Worm (Caenorhabditis elegans) whole organism, L2 larva: ENCODE data around the gene cnt-1.

Experiments
- C34F6.9 ChIP-seq: fragments of 150-350 bp; optimal IDR thresholded peaks from 2 replicates; lab custom pipeline; 2014; ENCODE audit warnings: missing biosample characterization, missing genetic modification characterization
- F13H6.1 ChIP-seq: sonication (generic microtip); optimal IDR thresholded peaks from 2 replicates; lab custom pipeline; 2016; ENCODE audit warnings: missing genetic modification characterization, missing compliant biosample characterization
- R02D3.7 ChIP-seq: fragments of 150-350 bp; optimal IDR thresholded peaks from 2 replicates; lab custom pipeline; 2014; ENCODE audit warnings: missing biosample characterization, missing genetic modification characterization
- Y55F3AM.14 ChIP-seq: fragments of 200-800 bp; sonication (Bioruptor generic); optimal IDR thresholded peaks from 2 replicates; lab custom pipeline; 2018; ENCODE audit warnings: mild to moderate bottlenecking, missing genetic modification characterization, missing compliant biosample characterization
- ZK546.5 ChIP-seq: sonication (generic microtip); optimal IDR thresholded peaks from 2 replicates; lab custom pipeline; 2017; ENCODE audit warnings: missing biosample characterization, missing genetic modification characterization
- alr-1 ChIP-seq: fragments of 150-350 bp; optimal IDR thresholded peaks from 2 replicates; lab custom pipeline; 2014; ENCODE audit warnings: missing biosample characterization, missing genetic modification characterization
- aly-2 ChIP-seq: fragments of 150-350 bp; optimal IDR thresholded peaks from 2 replicates; lab custom pipeline; 2014; ENCODE audit warnings: missing biosample characterization, missing genetic modification characterization
- ama-1 ChIP-seq: fragments of 150-350 bp; optimal IDR thresholded peaks from 2 replicates; lab custom pipeline; 2018; ENCODE audit warnings: inconsistent platforms
- blmp-1 ChIP-seq: sonication (generic microtip); optimal IDR thresholded peaks from 2 replicates; lab custom pipeline; 2017; ENCODE audit warnings: missing genetic modification characterization, mild to moderate bottlenecking, missing compliant biosample characterization, antibody characterized with exemption, moderate library complexity; ENCODE audit not compliant: insufficient read depth
- ceh-16 ChIP-seq: fragments of 150-350 bp; optimal IDR thresholded peaks from 2 replicates; lab custom pipeline; 2014; ENCODE audit warnings: missing biosample characterization, missing genetic modification characterization
- ceh-82 ChIP-seq: fragments of 150-350 bp; optimal IDR thresholded peaks from 2 replicates; lab custom pipeline; 2014; ENCODE audit warnings: missing biosample characterization, missing genetic modification characterization
- crh-2 ChIP-seq: sonication (generic microtip); optimal IDR thresholded peaks from 2 replicates; lab custom pipeline; 2017; ENCODE audit warnings: missing biosample characterization, missing genetic modification characterization
- dmd-4 ChIP-seq: sonication (generic microtip); optimal IDR thresholded peaks from 2 replicates; lab custom pipeline; 2017; ENCODE audit warnings: missing biosample characterization, missing genetic modification characterization
- egl-27 ChIP-seq: sonication (generic microtip); optimal IDR thresholded peaks from 3 replicates; lab custom pipeline; 2017; ENCODE audit warnings: missing biosample characterization, missing genetic modification reagents, missing genetic modification characterization
- elt-1 ChIP-seq: fragments of 150-350 bp; optimal IDR thresholded peaks from 2 replicates; lab custom pipeline; 2014; ENCODE audit warnings: missing biosample characterization, missing genetic modification characterization
- elt-3 ChIP-seq: sonication (generic microtip); optimal IDR thresholded peaks from 2 replicates; lab custom pipeline; 2017; ENCODE audit warnings: missing biosample characterization, missing genetic modification characterization
- fos-1 ChIP-seq: fragments of 150-350 bp; optimal IDR thresholded peaks from 2 replicates; lab custom pipeline; 2014; ENCODE audit warnings: missing biosample characterization, missing genetic modification characterization
- gmeb-1 ChIP-seq: fragments of 150-350 bp; optimal IDR thresholded peaks from 2 replicates; lab custom pipeline; 2014; ENCODE audit warnings: missing biosample characterization, missing genetic modification characterization
- lin-11 ChIP-seq: fragments of 150-350 bp; sonication (generic microtip); optimal IDR thresholded peaks from 2 replicates; lab custom pipeline; 2014; ENCODE audit warnings: missing biosample characterization, missing genetic modification characterization, inconsistent platforms, mixed read lengths
- lin-13 ChIP-seq: fragments of 150-350 bp; optimal IDR thresholded peaks from 2 replicates; lab custom pipeline; 2014; ENCODE audit warnings: missing biosample characterization, missing genetic modification reagents, missing genetic modification characterization
- lin-39 ChIP-seq: fragments of 150-350 bp; optimal IDR thresholded peaks from 2 replicates; lab custom pipeline; 2014; ENCODE audit warnings: missing biosample characterization, missing genetic modification reagents, missing genetic modification characterization
- lsy-2 ChIP-seq, 2 experiments: fragments of 150-350 bp in 1 of 2; sonication (generic microtip) in 1 of 2; optimal IDR thresholded peaks; 2 replicates each; lab custom pipeline; 2014 to 2017; ENCODE audit warnings: missing biosample characterization in 2 of 2, missing genetic modification characterization in 2 of 2
- mab-5 ChIP-seq: fragments of 150-350 bp; optimal IDR thresholded peaks from 2 replicates; lab custom pipeline; 2014; ENCODE audit warnings: missing biosample characterization, missing genetic modification characterization
- mbf-1 ChIP-seq: sonication (generic microtip); optimal IDR thresholded peaks from 2 replicates; lab custom pipeline; 2017; ENCODE audit warnings: missing biosample characterization, missing genetic modification characterization
- mdl-1 ChIP-seq, 2 experiments: fragments of 150-350 bp in 1 of 2; sonication (generic microtip) in 1 of 2; optimal IDR thresholded peaks; 2 replicates each; lab custom pipeline; 2017; ENCODE audit warnings: missing biosample characterization in 2 of 2, missing genetic modification characterization in 2 of 2
- nhr-10 ChIP-seq: sonication (generic microtip); optimal IDR thresholded peaks from 2 replicates; lab custom pipeline; 2017; ENCODE audit warnings: missing biosample characterization, missing genetic modification characterization
- nhr-11 ChIP-seq: fragments of 150-350 bp; optimal IDR thresholded peaks from 2 replicates; lab custom pipeline; 2014; ENCODE audit warnings: missing biosample characterization, missing genetic modification characterization
- nhr-12 ChIP-seq: fragments of 150-350 bp; optimal IDR thresholded peaks from 2 replicates; lab custom pipeline; 2014; ENCODE audit warnings: missing biosample characterization, missing genetic modification characterization
- nhr-129 ChIP-seq: fragments of 150-350 bp; optimal IDR thresholded peaks from 2 replicates; lab custom pipeline; 2014; ENCODE audit warnings: missing biosample characterization, missing genetic modification characterization
- nhr-21 ChIP-seq: fragments of 150-350 bp; optimal IDR thresholded peaks from 2 replicates; lab custom pipeline; 2014; ENCODE audit warnings: missing biosample characterization, missing genetic modification characterization
- nhr-23 ChIP-seq: fragments of 150-350 bp; optimal IDR thresholded peaks from 2 replicates; lab custom pipeline; 2014; ENCODE audit warnings: missing biosample characterization, missing genetic modification reagents, missing genetic modification characterization
- nhr-237 ChIP-seq: fragments of 150-350 bp; optimal IDR thresholded peaks from 2 replicates; lab custom pipeline; 2014; ENCODE audit warnings: missing biosample characterization, missing genetic modification characterization
- nhr-25 ChIP-seq: fragments of 150-350 bp; sonication (generic microtip); optimal IDR thresholded peaks from 3 replicates; lab custom pipeline; 2014; ENCODE audit warnings: missing biosample characterization, missing genetic modification characterization
- nhr-6 ChIP-seq: fragments of 150-350 bp; optimal IDR thresholded peaks from 2 replicates; lab custom pipeline; 2014; ENCODE audit warnings: missing biosample characterization, missing genetic modification characterization
- nhr-77 ChIP-seq: fragments of 150-350 bp; optimal IDR thresholded peaks from 2 replicates; lab custom pipeline; 2014; ENCODE audit warnings: missing biosample characterization, missing genetic modification characterization
- peb-1 ChIP-seq: fragments of 150-350 bp; optimal IDR thresholded peaks from 2 replicates; lab custom pipeline; 2014; ENCODE audit warnings: missing biosample characterization, missing genetic modification characterization
- sem-4 ChIP-seq: fragments of 150-350 bp; optimal IDR thresholded peaks from 2 replicates; lab custom pipeline; 2014; ENCODE audit warnings: missing biosample characterization, missing genetic modification reagents, missing genetic modification characterization
- skn-1 ChIP-seq: sonication (generic microtip); optimal IDR thresholded peaks from 2 replicates; lab custom pipeline; 2017; ENCODE audit warnings: missing biosample characterization, missing genetic modification characterization
- sma-3 ChIP-seq: sonication (generic microtip); optimal IDR thresholded peaks from 2 replicates; lab custom pipeline; 2016; ENCODE audit warnings: missing genetic modification reagents, missing genetic modification characterization, missing compliant biosample characterization
- sma-9 ChIP-seq, 2 experiments: fragments of 150-350 bp in 1 of 2; sonication (generic microtip) in 1 of 2; optimal IDR thresholded peaks; 2 replicates each; lab custom pipeline; 2014 to 2016; ENCODE audit warnings: missing genetic modification characterization in 2 of 2, mild to moderate bottlenecking in 1 of 2, missing biosample characterization in 1 of 2, missing compliant biosample characterization in 1 of 2, missing genetic modification reagents in 1 of 2, moderate library complexity in 1 of 2
- snpc-4 ChIP-seq: fragments of 150-350 bp; optimal IDR thresholded peaks from 2 replicates; lab custom pipeline; 2014; ENCODE audit warnings: missing biosample characterization, missing genetic modification characterization
- unc-39 ChIP-seq: fragments of 150-350 bp; optimal IDR thresholded peaks from 2 replicates; lab custom pipeline; 2014; ENCODE audit warnings: missing biosample characterization, missing genetic modification characterization
- unc-55 ChIP-seq: fragments of 150-350 bp; sonication (generic microtip); optimal IDR thresholded peaks from 3 replicates; lab custom pipeline; 2014; ENCODE audit warnings: missing biosample characterization, missing genetic modification reagents, missing genetic modification characterization
- unc-62 ChIP-seq: fragments of 150-350 bp; optimal IDR thresholded peaks from 2 replicates; lab custom pipeline; 2014; ENCODE audit warnings: missing biosample characterization, missing genetic modification reagents, missing genetic modification characterization
- zag-1 ChIP-seq: fragments of 150-350 bp; optimal IDR thresholded peaks from 2 replicates; lab custom pipeline; 2014; ENCODE audit warnings: missing biosample characterization, missing genetic modification characterization
- ztf-1 ChIP-seq: fragments of 200-800 bp; sonication (Bioruptor generic); conservative IDR thresholded peaks from 2 replicates; pipeline ENCODE4 v1.3.6; 2022; ENCODE audit warnings: missing genetic modification characterization, missing compliant biosample characterization
- ztf-11 ChIP-seq: sonication (generic microtip); optimal IDR thresholded peaks from 2 replicates; lab custom pipeline; 2017; ENCODE audit warnings: missing biosample characterization, missing genetic modification characterization
- ztf-4 ChIP-seq: fragments of 150-350 bp; optimal IDR thresholded peaks from 2 replicates; lab custom pipeline; 2014; ENCODE audit warnings: missing biosample characterization, missing genetic modification characterization

cnt-1 gene

DNA sequence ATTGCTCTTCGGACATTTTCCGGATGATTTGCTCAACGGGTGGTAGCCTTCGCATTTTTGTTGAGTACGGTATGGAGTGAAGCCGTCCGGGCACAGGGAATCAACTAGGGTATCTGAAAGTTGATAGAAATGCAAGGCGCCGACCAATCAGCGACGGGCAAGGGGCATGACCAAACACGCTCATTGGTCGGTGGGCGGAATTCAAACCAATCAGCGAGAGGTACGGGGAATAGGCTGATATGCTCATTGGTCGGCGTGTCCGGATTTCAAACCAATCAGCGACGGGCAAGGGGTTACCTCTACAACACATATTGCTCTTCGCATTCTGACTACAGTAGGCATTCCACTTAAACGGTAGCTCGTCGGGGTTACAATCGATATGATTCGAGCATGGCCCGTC, 20.2 kb upstream of the cnt-1 start:
- no peak for TF ChIP-seq unc-62
- no peak for TF ChIP-seq unc-55 (GFP tag; lab: Kevin White, UChicago)
- no peak for TF ChIP-seq mab-5 (tag; lab: Kevin White, UChicago)
- no peak for TF ChIP-seq ceh-82 (tag; lab: Kevin White, UChicago)
- no peak for TF ChIP-seq sem-4 (tag; lab: Kevin White, UChicago)
- no peak for TF ChIP-seq peb-1 (tag; lab: Kevin White, UChicago)
- TF ChIP-seq nhr-11 (tag; lab: Kevin White, UChicago): no peak
- no peak for TF ChIP-seq dmd-4 (tag; lab: Kevin White, UChicago)
- no peak for TF ChIP-seq skn-1 (tag; lab: Kevin White, UChicago)
- TF ChIP-seq gmeb-1: no peak
- no peak for TF ChIP-seq mbf-1 (tag; lab: Kevin White, UChicago)
- TF ChIP-seq snpc-4: no peak
- no peak for TF ChIP-seq nhr-77 (tag; lab: Kevin White, UChicago)
- TF ChIP-seq lin-11 (tag; lab: Kevin White, UChicago): no peak
- no peak for TF ChIP-seq sma-9 (GFP tag; optimal IDR thresholded peaks at IDR 0.05; lab: Kevin White, UChicago)
- TF ChIP-seq sma-9 (tag; optimal IDR thresholded peaks at IDR 0.05; lab: Kevin White, UChicago): no peak
- no peak for TF ChIP-seq elt-3 (tag; lab: Kevin White, UChicago)
- TF ChIP-seq F13H6.1 (tag; lab: Kevin White, UChicago): no peak
- no peak for TF ChIP-seq ceh-16 (tag; lab: Kevin White, UChicago)
- TF ChIP-seq blmp-1: no peak
- TF ChIP-seq, all 48 proteins: peak for 0

DNA sequence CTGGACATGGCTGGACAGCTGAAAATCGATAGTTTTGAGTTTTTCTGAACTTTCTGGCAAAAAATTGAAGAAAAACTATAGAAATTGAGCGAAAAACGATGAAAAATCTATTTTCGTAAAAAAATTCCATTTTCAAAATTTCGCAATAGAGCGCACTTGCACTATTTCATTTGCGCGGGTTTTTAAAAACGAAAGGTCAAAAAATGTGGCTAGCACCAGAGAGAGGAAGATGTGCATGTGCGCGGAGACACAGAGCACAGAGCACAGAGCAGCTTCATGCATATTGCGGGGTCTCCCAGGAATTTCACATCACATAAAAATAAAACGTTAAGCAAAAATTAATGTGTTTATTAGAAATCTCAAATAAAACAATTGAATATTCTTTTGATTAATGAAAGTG, 19.2 kb upstream of the cnt-1 start, which contains the start of gene Y17G7B.18:
TSS of gene Y17G7B.18 (minus strand) at position 18 of the 400 bp plus-strand sequence.
- TF ChIP-seq sma-9 (GFP tag; optimal IDR thresholded peaks at IDR 0.05; lab: Kevin White, UChicago) (no peak), sma-9 (tag; optimal IDR thresholded peaks at IDR 0.05; lab: Kevin White, UChicago) (no peak), egl-27 (tag; lab: Kevin White, UChicago) (peak; percentile 56), lin-13 (GFP tag; lab: Kevin White, UChicago) (peak; percentile 69), elt-3 (tag; lab: Kevin White, UChicago) (no peak), ztf-1 (GFP tag; lab: Robert Waterston, UW) (no peak), lin-39 (tag; lab: Kevin White, UChicago) (no peak), mbf-1 (tag; lab: Kevin White, UChicago) (no peak), R02D3.7 (tag; lab: Kevin White, UChicago) (peak; percentile 25), nhr-21 (tag; lab: Kevin White, UChicago) (peak; percentile 35), nhr-25 (tag; lab: Kevin White, UChicago) (peak; percentile 32), peb-1 (tag; lab: Kevin White, UChicago) (no peak), nhr-12 (tag; lab: Kevin White, UChicago) (no peak), ztf-11 (tag; lab: Kevin White, UChicago) (no peak), zag-1 (no peak), unc-62 (no peak), nhr-77 (tag; lab: Kevin White, UChicago) (no peak), nhr-10 (tag; lab: Kevin White, UChicago) (no peak), elt-1 (tag; lab: Kevin White, UChicago) (no peak), nhr-23 (tag; lab: Kevin White, UChicago) (no peak), C34F6.9 (tag; lab: Kevin White, UChicago) (peak; percentile 90), unc-55 (GFP tag; lab: Kevin White, UChicago) (peak; percentile 93), crh-2 (tag; lab: Kevin White, UChicago) (peak; percentile 68), skn-1 (tag; lab: Kevin White, UChicago) (no peak), blmp-1 (no peak), mab-5 (tag; lab: Kevin White, UChicago) (peak; percentile 28), sma-3 (GFP tag; lab: Kevin White, UChicago) (peak; percentile 18), dmd-4 (tag; lab: Kevin White, UChicago) (no peak), fos-1 (peak; percentile 8), snpc-4 (peak; percentile 64), lin-11 (tag; lab: Kevin White, UChicago) (no peak), mdl-1 (tag; optimal IDR thresholded peaks at IDR 0.05; lab: Kevin White, UChicago) (peak in 1 of 2 experiments; percentile 57), ceh-16 (tag; lab: Kevin White, UChicago) (no peak), alr-1 (no peak), lsy-2 (tag; optimal IDR thresholded peaks at IDR 0.05; lab: Kevin White, UChicago) (peak; percentile 72 to 83), aly-2 (tag; lab: Kevin White, UChicago) (no peak), gmeb-1 (peak; percentile 96), sem-4 (tag; lab: Kevin White, UChicago) (peak; percentile 22), ama-1 (lab: Kevin White, UChicago) (no peak), F13H6.1 (tag; lab: Kevin White, UChicago) (peak; percentile 34), ceh-82 (tag; lab: Kevin White, UChicago) (no peak), ztf-4 (no peak), nhr-11 (tag; lab: Kevin White, UChicago) (no peak), nhr-129 (peak; percentile 62), unc-39 (tag; lab: Kevin White, UChicago) (no peak), nhr-6 (tag; lab: Kevin White, UChicago) (peak; percentile 35), ZK546.5 (tag; lab: Kevin White, UChicago) (no peak), nhr-237 (tag; lab: Kevin White, UChicago) (no peak), Y55F3AM.14 (GFP tag; lab: Kevin White, UChicago) (no peak)
- TF ChIP-seq, all 48 proteins: peak for 19
